Fruit fly (Drosophila melanogaster) whole organism, pupa: ENCODE measurements around the gene CG34286.

Source experiments
- CG10348 ChIP-seq: fragments of 200-800 bp; sonication (Bioruptor generic); IDR thresholded peaks from 2 replicates; pipeline ENCODE4 v1.3.6; 2022; ENCODE audit warnings: missing biosample characterization, missing genetic modification characterization
- CG12605 ChIP-seq: fragments of 200-800 bp; sonication (Bioruptor generic); IDR thresholded peaks from 2 replicates; pipeline ENCODE4 v1.3.6; 2022; ENCODE audit warnings: missing biosample characterization, missing genetic modification characterization
- CG13204 ChIP-seq: fragments of 200-800 bp; sonication (Bioruptor generic); optimal IDR thresholded peaks from 2 replicates; lab custom pipeline; 2018; ENCODE audit warnings: missing biosample characterization, mild to moderate bottlenecking, missing genetic modification characterization, moderate library complexity
- CG14655 ChIP-seq: fragments of 200-800 bp; sonication (Bioruptor generic); optimal IDR thresholded peaks from 3 replicates; lab custom pipeline; 2017; ENCODE audit warnings: mild to moderate bottlenecking, missing biosample characterization, missing genetic modification reagents, missing genetic modification characterization
- CG15710 ChIP-seq: fragments of 200-800 bp; sonication (Bioruptor generic); optimal IDR thresholded peaks from 2 replicates; lab custom pipeline; 2018; ENCODE audit warnings: missing biosample characterization, mild to moderate bottlenecking, missing genetic modification characterization, moderate library complexity
- CG17806 ChIP-seq: fragments of 200-800 bp; sonication (Bioruptor generic); optimal IDR thresholded peaks from 2 replicates; lab custom pipeline; 2018; ENCODE audit warnings: missing biosample characterization, mild to moderate bottlenecking, missing genetic modification characterization, moderate library complexity
- CG32121 ChIP-seq: fragments of 200-800 bp; sonication (Bioruptor generic); IDR thresholded peaks from 2 replicates; pipeline ENCODE4 v1.3.6; 2022; ENCODE audit warnings: missing biosample characterization, missing genetic modification characterization
- CG34367 ChIP-seq: fragments of 200-800 bp; sonication (Bioruptor generic); optimal IDR thresholded peaks from 2 replicates; lab custom pipeline; 2018; ENCODE audit warnings: missing biosample characterization, mild to moderate bottlenecking, missing genetic modification characterization
- CG4496 ChIP-seq: fragments of 200-800 bp; sonication (Bioruptor generic); IDR thresholded peaks from 3 replicates; pipeline ENCODE4 v1.3.6; 2022; ENCODE audit warnings: missing biosample characterization, missing genetic modification characterization
- CG8159 ChIP-seq: fragments of 200-800 bp; sonication (Bioruptor generic); optimal IDR thresholded peaks from 3 replicates; lab custom pipeline; 2018; ENCODE audit warnings: missing biosample characterization, mild to moderate bottlenecking, missing genetic modification characterization, moderate library complexity
- CG8301 ChIP-seq: fragments of 200-800 bp; sonication (Bioruptor generic); optimal IDR thresholded peaks from 2 replicates; lab custom pipeline; 2018; ENCODE audit warnings: missing biosample characterization, mild to moderate bottlenecking, missing genetic modification characterization
- CG9948 ChIP-seq: fragments of 200-800 bp; sonication (Bioruptor generic); optimal IDR thresholded peaks from 2 replicates; lab custom pipeline; 2018; ENCODE audit warnings: missing biosample characterization, mild to moderate bottlenecking, missing genetic modification characterization, moderate library complexity
- D1 ChIP-seq: fragments of 200-800 bp; sonication (Bioruptor generic); optimal IDR thresholded peaks from 2 replicates; lab custom pipeline; 2018; ENCODE audit warnings: missing biosample characterization, mild to moderate bottlenecking, missing genetic modification characterization, moderate library complexity
- EcR ChIP-seq: fragments of 200-800 bp; sonication (Bioruptor generic); optimal IDR thresholded peaks from 3 replicates; lab custom pipeline; 2019; ENCODE audit warnings: missing biosample characterization, missing genetic modification characterization, mild to moderate bottlenecking, moderate library complexity, missing genetic modification reagents
- Ets98B ChIP-seq: fragments of 200-800 bp; sonication (Bioruptor generic); IDR thresholded peaks from 2 replicates; pipeline ENCODE4 v1.3.6; 2022; ENCODE audit warnings: missing biosample characterization, missing genetic modification characterization
- Pif1A ChIP-seq: fragments of 200-800 bp; sonication (Bioruptor generic); optimal IDR thresholded peaks from 3 replicates; lab custom pipeline; 2016; ENCODE audit warnings: missing biosample characterization, missing genetic modification characterization
- Pif1B ChIP-seq: fragments of 200-800 bp; sonication (Bioruptor generic); optimal IDR thresholded peaks from 3 replicates; lab custom pipeline; 2016; ENCODE audit warnings: missing biosample characterization, missing genetic modification characterization
- Snoo ChIP-seq: fragments of 200-800 bp; sonication (Bioruptor generic); optimal IDR thresholded peaks from 3 replicates; lab custom pipeline; 2017; ENCODE audit warnings: missing biosample characterization, mild to moderate bottlenecking, missing genetic modification characterization, inconsistent platforms
- fd96Ca ChIP-seq: fragments of 200-800 bp; sonication (Bioruptor generic); IDR thresholded peaks from 3 replicates; pipeline ENCODE4 v1.3.6; 2022; ENCODE audit warnings: missing biosample characterization, missing genetic modification characterization
- gl ChIP-seq: fragments of 200-800 bp; sonication (Bioruptor generic); optimal IDR thresholded peaks from 2 replicates; lab custom pipeline; 2018; ENCODE audit warnings: missing biosample characterization, mild to moderate bottlenecking, missing genetic modification characterization
- rn ChIP-seq: fragments of 200-800 bp; sonication (Bioruptor generic); IDR thresholded peaks from 2 replicates; pipeline ENCODE4 v1.3.6; 2022; ENCODE audit warnings: missing biosample characterization, missing genetic modification characterization

CG34286 gene

DNA sequence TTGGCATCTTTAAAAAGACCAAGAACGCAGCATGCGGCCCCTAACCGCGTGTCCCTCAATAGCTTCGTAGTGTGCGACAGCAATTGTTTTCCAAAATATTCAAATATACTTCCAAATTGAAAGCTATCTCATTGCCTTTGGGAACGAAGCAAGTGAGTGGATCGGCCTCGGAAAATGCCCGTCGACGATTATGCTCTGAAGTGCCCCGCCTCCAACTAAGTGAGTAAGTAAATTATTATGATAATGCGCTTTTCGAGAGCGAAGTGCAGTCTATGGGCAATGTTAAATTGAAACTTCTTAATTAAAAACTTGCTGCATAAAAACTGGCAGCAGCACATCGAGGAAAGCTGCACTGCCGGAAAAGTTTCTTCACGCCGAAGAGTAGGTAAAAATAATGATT lies at the start of gene CG34286:
CG34286 (minus strand) TSS at position 101 of the 400 bp plus-strand sequence.
- no peak for TF ChIP-seq D1 (tag; lab: Kevin White, UChicago)
- no peak for TF ChIP-seq Pif1A (GFP tag; lab: Kevin White, UChicago)
- TF ChIP-seq CG9948 (tag; lab: Kevin White, UChicago): no peak
- no peak for TF ChIP-seq rn (GFP tag; lab: Robert Waterston, UW)
- no peak for TF ChIP-seq CG8159 (tag; lab: Kevin White, UChicago)
- no peak for TF ChIP-seq CG12605 (GFP tag; lab: Robert Waterston, UW)
- TF ChIP-seq Pif1B (GFP tag; lab: Kevin White, UChicago): no peak
- TF ChIP-seq CG10348 (GFP tag; lab: Robert Waterston, UW): no peak
- TF ChIP-seq CG32121 (GFP tag; lab: Robert Waterston, UW): no peak
- no peak for TF ChIP-seq CG17806 (tag; lab: Kevin White, UChicago)
- no peak for TF ChIP-seq EcR (GFP tag; lab: Kevin White, UChicago)
- no peak for TF ChIP-seq CG34367 (tag; lab: Kevin White, UChicago)

DNA sequence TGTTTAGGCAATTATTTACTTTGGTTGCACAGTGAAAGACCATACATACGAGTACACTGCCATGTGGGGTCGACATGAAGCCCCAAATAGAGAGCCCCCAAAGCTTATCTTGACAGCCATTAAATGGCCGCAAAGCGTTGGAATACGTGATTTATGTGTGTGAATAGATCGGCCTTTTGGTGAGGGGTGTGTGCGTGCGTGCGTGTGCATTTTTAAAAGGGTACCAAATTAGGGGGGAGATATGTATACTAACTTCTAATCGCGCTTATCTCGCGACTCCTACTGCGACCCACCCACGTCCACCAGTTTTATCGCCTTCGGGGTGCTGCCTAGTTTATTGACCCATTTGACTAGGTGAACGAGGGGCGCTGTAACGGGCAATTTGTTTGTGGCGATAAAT lies 27.2 kb upstream of the CG34286 start:
- TF ChIP-seq CG10348 (GFP tag; lab: Robert Waterston, UW): no peak
- TF ChIP-seq fd96Ca (GFP tag; lab: Robert Waterston, UW): no peak

dm6 chr3R:19730953-19731482 lies 15.3 kb upstream of the CG34286 start:
- TF ChIP-seq D1 (tag; lab: Kevin White, UChicago) (no peak), rn (GFP tag; lab: Robert Waterston, UW) (0 out of 2 replicates have a peak, but pooled peaks have one; percentile 11), EcR (GFP tag; lab: Kevin White, UChicago) (no peak), CG4496 (no peak), CG32121 (GFP tag; lab: Robert Waterston, UW) (no peak), CG15710 (tag; lab: Kevin White, UChicago) (no peak)

dm6 chr3R:19730415-19730814 lies 14.7 kb upstream of the CG34286 start, which contains the start of gene GluClalpha:
Gene GluClalpha, plus strand, starts transcription at chr3R:19730715.
- no peak for TF ChIP-seq CG32121 (GFP tag; lab: Robert Waterston, UW)
- no peak for TF ChIP-seq fd96Ca (GFP tag; lab: Robert Waterston, UW)
- TF ChIP-seq CG4496: no peak
- TF ChIP-seq D1 (tag; lab: Kevin White, UChicago): no peak
- no peak for TF ChIP-seq CG8159 (tag; lab: Kevin White, UChicago)
- TF ChIP-seq CG15710 (tag; lab: Kevin White, UChicago): no peak
- no peak for TF ChIP-seq Pif1A (GFP tag; lab: Kevin White, UChicago)
- TF ChIP-seq CG34367 (tag; lab: Kevin White, UChicago): no peak
- TF ChIP-seq CG8301 (tag; lab: Kevin White, UChicago): no peak
- no peak for TF ChIP-seq Snoo (tag; lab: Kevin White, UChicago)
- TF ChIP-seq CG14655 (GFP tag; lab: Kevin White, UChicago): no peak
- no peak for TF ChIP-seq CG17806 (tag; lab: Kevin White, UChicago)
- no peak for TF ChIP-seq Ets98B (GFP tag; lab: Robert Waterston, UW)
- no peak for TF ChIP-seq CG10348 (GFP tag; lab: Robert Waterston, UW)
- no peak for TF ChIP-seq EcR (GFP tag; lab: Kevin White, UChicago)
- no peak for TF ChIP-seq CG12605 (GFP tag; lab: Robert Waterston, UW)
- TF ChIP-seq gl (tag; lab: Kevin White, UChicago): no peak
- no peak for TF ChIP-seq Pif1B (GFP tag; lab: Kevin White, UChicago)
- no peak for TF ChIP-seq CG13204 (GFP tag; lab: Kevin White, UChicago)
- TF ChIP-seq, all 21 proteins: peak for 0

- TF ChIP-seq Pif1A (GFP tag; lab: Kevin White, UChicago) (no peak), D1 (tag; lab: Kevin White, UChicago) (no peak), Ets98B (GFP tag; lab: Robert Waterston, UW) (no peak), CG8301 (tag; lab: Kevin White, UChicago) (no peak), CG9948 (tag; lab: Kevin White, UChicago) (no peak), Pif1B (GFP tag; lab: Kevin White, UChicago) (no peak), Snoo (tag; lab: Kevin White, UChicago) (no peak), CG15710 (tag; lab: Kevin White, UChicago) (no peak), CG13204 (GFP tag; lab: Kevin White, UChicago) (no peak), CG32121 (GFP tag; lab: Robert Waterston, UW) (no peak), CG17806 (tag; lab: Kevin White, UChicago) (no peak), CG34367 (tag; lab: Kevin White, UChicago) (no peak), fd96Ca (GFP tag; lab: Robert Waterston, UW) (no peak), EcR (GFP tag; lab: Kevin White, UChicago) (no peak), rn (GFP tag; lab: Robert Waterston, UW) (no peak), CG8159 (tag; lab: Kevin White, UChicago) (no peak), CG12605 (GFP tag; lab: Robert Waterston, UW) (no peak)
Observed at dm6 chr3R:19727806-19728205, 12.1 kb upstream of the CG34286 start.

DNA sequence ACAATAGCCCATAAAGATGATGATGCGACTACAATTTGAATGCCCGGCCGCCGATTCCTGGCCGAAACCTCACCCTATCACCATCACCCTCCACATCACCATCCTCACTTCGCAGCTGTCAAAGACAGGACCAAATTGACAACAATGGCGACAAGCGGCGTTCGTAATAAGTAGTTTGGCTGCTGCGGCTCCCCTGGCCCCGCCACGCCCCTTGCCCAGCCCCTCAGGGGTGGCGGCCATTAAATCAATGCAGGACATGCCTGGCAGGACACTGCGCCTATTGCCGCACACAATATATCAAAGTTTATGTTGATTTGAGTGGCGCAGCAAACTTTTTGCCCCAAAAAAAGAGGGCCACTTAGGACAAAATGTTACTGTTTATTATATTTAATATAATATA lies 9.9 kb upstream of the CG34286 start:
- TF ChIP-seq CG32121 (GFP tag; lab: Robert Waterston, UW) (no peak), CG4496 (no peak), CG8159 (tag; lab: Kevin White, UChicago) (no peak), Pif1B (GFP tag; lab: Kevin White, UChicago) (no peak), CG12605 (GFP tag; lab: Robert Waterston, UW) (no peak), D1 (tag; lab: Kevin White, UChicago) (no peak), gl (tag; lab: Kevin White, UChicago) (no peak), fd96Ca (GFP tag; lab: Robert Waterston, UW) (no peak), CG17806 (tag; lab: Kevin White, UChicago) (no peak), Ets98B (GFP tag; lab: Robert Waterston, UW) (no peak), CG34367 (tag; lab: Kevin White, UChicago) (no peak), CG14655 (GFP tag; lab: Kevin White, UChicago) (no peak), Pif1A (GFP tag; lab: Kevin White, UChicago) (no peak), rn (GFP tag; lab: Robert Waterston, UW) (no peak), CG8301 (tag; lab: Kevin White, UChicago) (no peak), Snoo (tag; lab: Kevin White, UChicago) (no peak), EcR (GFP tag; lab: Kevin White, UChicago) (no peak), CG10348 (GFP tag; lab: Robert Waterston, UW) (no peak)
